Worm (Caenorhabditis elegans): Measurements from ENCODE around the gene T09D3.8.

Gene T09D3.8

DNA sequence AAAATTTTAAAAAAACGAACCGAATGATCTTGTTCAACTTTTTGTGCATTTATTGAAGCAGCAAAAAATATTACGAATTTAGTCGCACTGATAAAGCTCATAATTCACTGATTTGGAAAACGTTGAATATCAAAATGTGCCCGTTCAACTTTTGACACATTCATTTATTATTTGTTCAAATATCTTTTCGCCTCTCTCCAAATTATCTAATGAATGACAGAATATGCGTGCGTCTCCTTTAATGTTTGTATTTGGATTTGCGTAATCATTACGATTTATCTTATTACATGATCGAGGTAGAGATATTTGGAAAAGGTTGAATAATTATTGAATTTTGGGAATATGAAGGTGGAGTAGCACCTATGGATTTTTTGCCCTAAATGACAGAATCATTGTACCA is 15.5 kb upstream of the T09D3.8 start, which contains the start of gene T09D3.3:
Gene T09D3.3, minus strand, starts transcription at position 101 of the 400 bp plus-strand sequence.
- no peak for TF ChIP-seq tbx-2 (tag; optimal IDR thresholded peaks at IDR 0.05)
- TF ChIP-seq aly-2 (tag; optimal IDR thresholded peaks at IDR 0.05): no peak
- TF ChIP-seq nhr-67 (tag; optimal IDR thresholded peaks at IDR 0.05): no peak
- TF ChIP-seq mml-1 (tag; optimal IDR thresholded peaks at IDR 0.05): no peak
- TF ChIP-seq zag-1 (tag; optimal IDR thresholded peaks at IDR 0.05): no peak
- no peak for TF ChIP-seq nhr-12 (tag; optimal IDR thresholded peaks at IDR 0.05)
- no peak for TF ChIP-seq ama-1 (optimal IDR thresholded peaks at IDR 0.05)
- no peak for TF ChIP-seq lin-15B (tag; optimal IDR thresholded peaks at IDR 0.05)
- TF ChIP-seq ceh-16 (tag; optimal IDR thresholded peaks at IDR 0.05): no peak
- TF ChIP-seq lin-39 (tag; optimal IDR thresholded peaks at IDR 0.05): no peak
- TF ChIP-seq fkh-2 (tag; optimal IDR thresholded peaks at IDR 0.05): no peak
- no peak for TF ChIP-seq unc-62 (GFP tag; optimal IDR thresholded peaks at IDR 0.05)
- no peak for TF ChIP-seq snpc-4 (tag; optimal IDR thresholded peaks at IDR 0.05)

DNA sequence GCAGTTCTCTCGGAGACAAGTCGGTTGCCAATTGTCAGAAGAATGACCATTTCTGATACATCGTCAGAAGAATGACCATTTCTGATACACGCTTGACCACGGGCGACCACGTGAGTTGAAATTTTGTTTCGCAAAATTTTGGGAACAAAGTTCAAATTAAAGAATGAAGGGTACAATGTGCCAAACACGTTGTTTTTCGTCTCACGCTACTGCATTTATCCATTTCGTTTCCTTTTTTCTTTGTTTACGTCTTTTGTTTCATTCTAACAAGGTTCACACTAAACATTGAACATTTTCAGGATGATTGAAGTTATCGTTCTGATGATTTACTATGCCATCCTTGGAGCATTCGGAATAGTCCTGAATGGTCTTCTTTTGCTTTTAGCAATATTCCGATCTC is 13.5 kb upstream of the T09D3.8 start, which contains the start of gene srd-9:
Gene srd-9, plus strand, starts transcription at position 301 of the 400 bp plus-strand sequence.
- TF ChIP-seq egl-5 (tag; optimal IDR thresholded peaks at IDR 0.05) (no peak), eor-1 (tag; optimal IDR thresholded peaks at IDR 0.05) (no peak), ceh-9 (tag; optimal IDR thresholded peaks at IDR 0.05) (no peak), elt-1 (tag; optimal IDR thresholded peaks at IDR 0.05) (no peak)

DNA sequence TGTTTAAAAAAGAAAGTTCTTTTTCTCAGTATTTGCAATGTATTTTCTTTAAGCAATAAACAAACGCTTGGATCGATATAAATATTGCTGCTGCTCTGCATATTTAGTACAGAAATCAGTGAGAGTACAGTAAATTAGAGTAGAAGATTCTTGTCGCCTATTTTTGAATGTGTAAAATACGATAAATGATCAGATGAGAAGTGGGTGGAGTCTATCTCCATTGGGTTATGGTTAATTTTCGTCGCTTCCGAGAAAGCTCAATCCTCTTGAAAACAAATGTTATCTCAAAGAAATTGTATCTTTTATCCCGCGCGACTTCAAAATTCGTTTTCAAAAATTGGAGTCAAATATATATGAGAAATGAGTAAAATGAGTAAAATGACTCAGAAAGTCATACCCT is 6.2 kb upstream of the T09D3.8 start, which contains the start of gene nhr-216:
Gene nhr-216, minus strand, starts transcription at position 101 of the 400 bp plus-strand sequence.
- TF ChIP-seq elt-2 (tag; optimal IDR thresholded peaks at IDR 0.05): no peak
- TF ChIP-seq nhr-67 (tag; optimal IDR thresholded peaks at IDR 0.05): no peak
- TF ChIP-seq nhr-23 (tag; optimal IDR thresholded peaks at IDR 0.05): no peak
- TF ChIP-seq fos-1 (tag; optimal IDR thresholded peaks at IDR 0.05): no peak
- TF ChIP-seq elt-1 (tag; optimal IDR thresholded peaks at IDR 0.05): no peak
- TF ChIP-seq nhr-237 (tag; optimal IDR thresholded peaks at IDR 0.05): no peak
- no peak for TF ChIP-seq daf-12 (tag; optimal IDR thresholded peaks at IDR 0.05)
- no peak for TF ChIP-seq aly-2 (tag; optimal IDR thresholded peaks at IDR 0.05)
- TF ChIP-seq mml-1 (tag; optimal IDR thresholded peaks at IDR 0.05): no peak
- no peak for TF ChIP-seq R02D3.7 (tag; optimal IDR thresholded peaks at IDR 0.05)
- TF ChIP-seq ztf-4 (tag; optimal IDR thresholded peaks at IDR 0.05): no peak
- no peak for TF ChIP-seq sea-2 (GFP tag; optimal IDR thresholded peaks at IDR 0.05)
- no peak for TF ChIP-seq pqm-1 (tag; optimal IDR thresholded peaks at IDR 0.05)
- no peak for TF ChIP-seq nfya-1 (tag; optimal IDR thresholded peaks at IDR 0.05; ENCODE audit: insufficient read depth)
- no peak for TF ChIP-seq nhr-11 (tag; optimal IDR thresholded peaks at IDR 0.05)

- TF ChIP-seq nhr-77 (tag; optimal IDR thresholded peaks at IDR 0.05) (no peak), egl-5 (tag; optimal IDR thresholded peaks at IDR 0.05) (no peak)
Observed at ce11 chrV:5362220-5362619, 2.7 kb upstream of the T09D3.8 start.

- TF ChIP-seq mdl-1 (tag; optimal IDR thresholded peaks at IDR 0.05): no peak
- TF ChIP-seq egl-5 (tag; optimal IDR thresholded peaks at IDR 0.05): no peak
- no peak for TF ChIP-seq egl-27 (tag; optimal IDR thresholded peaks at IDR 0.05)
- no peak for TF ChIP-seq snpc-4 (tag; optimal IDR thresholded peaks at IDR 0.05)
- no peak for TF ChIP-seq ceh-9 (tag; optimal IDR thresholded peaks at IDR 0.05)
- no peak for TF ChIP-seq fkh-2 (tag; optimal IDR thresholded peaks at IDR 0.05)
- no peak for TF ChIP-seq nhr-237 (tag; optimal IDR thresholded peaks at IDR 0.05)
- TF ChIP-seq lsy-12 (tag; optimal IDR thresholded peaks at IDR 0.05): no peak
- no peak for TF ChIP-seq nfya-1 (tag; optimal IDR thresholded peaks at IDR 0.05; ENCODE audit: insufficient read depth)
- TF ChIP-seq sea-2 (GFP tag; optimal IDR thresholded peaks at IDR 0.05): no peak
Observed at ce11 chrV:5368792-5369191, 3.8 kb downstream of the T09D3.8 start, which contains the start of gene T09D3.9. Gene T09D3.9, minus strand, starts transcription at chrV:5368892.

- TF ChIP-seq mml-1 (tag; optimal IDR thresholded peaks at IDR 0.05) (no peak), lin-39 (tag; optimal IDR thresholded peaks at IDR 0.05) (no peak), nhr-77 (tag; optimal IDR thresholded peaks at IDR 0.05) (no peak), nhr-43 (tag; optimal IDR thresholded peaks at IDR 0.05; ENCODE audit: poor library complexity, severe bottlenecking) (no peak), unc-62 (GFP tag; optimal IDR thresholded peaks at IDR 0.05) (no peak), sea-2 (GFP tag; optimal IDR thresholded peaks at IDR 0.05) (no peak), elt-3 (tag; optimal IDR thresholded peaks at IDR 0.05) (no peak), nhr-237 (tag; optimal IDR thresholded peaks at IDR 0.05) (no peak), lin-15B (tag; optimal IDR thresholded peaks at IDR 0.05) (no peak), nhr-28 (tag; optimal IDR thresholded peaks at IDR 0.05) (no peak), egl-5 (tag; optimal IDR thresholded peaks at IDR 0.05) (no peak), nhr-12 (tag; optimal IDR thresholded peaks at IDR 0.05) (no peak), unc-39 (tag; optimal IDR thresholded peaks at IDR 0.05) (no peak), pha-4 (tag; optimal IDR thresholded peaks at IDR 0.05) (no peak), snpc-4 (tag; optimal IDR thresholded peaks at IDR 0.05) (no peak), nhr-67 (tag; optimal IDR thresholded peaks at IDR 0.05) (no peak), egl-27 (tag; optimal IDR thresholded peaks at IDR 0.05) (no peak), mdl-1 (tag; optimal IDR thresholded peaks at IDR 0.05) (no peak)
Observed at ce11 chrV:5372118-5372517, 7.2 kb downstream of the T09D3.8 start, which contains the start of gene C35A11.3. Gene C35A11.3, plus strand, starts transcription at chrV:5372418.
